Worm (Caenorhabditis elegans): Measurements from ENCODE around the gene clec-59.

The clec-59 gene

ce11 chrII:10447348-10448316 is 31.6 kb downstream of the clec-59 start, which contains the start of gene ZK673.2:
ZK673.2 (plus strand) TSS chrII:10448266.
- TF ChIP-seq mep-1 (tag; optimal IDR thresholded peaks at IDR 0.05) (no peak), mab-5 (tag; optimal IDR thresholded peaks at IDR 0.05) (no peak), sptf-1 (tag; optimal IDR thresholded peaks at IDR 0.05) (no peak), lin-13 (tag; optimal IDR thresholded peaks at IDR 0.05) (no peak), nhr-12 (tag; optimal IDR thresholded peaks at IDR 0.05) (no peak), unc-62 (GFP tag; optimal IDR thresholded peaks at IDR 0.05) (no peak), sem-2 (GFP tag; optimal IDR thresholded peaks at IDR 0.05) (no peak), unc-39 (tag; optimal IDR thresholded peaks at IDR 0.05) (no peak), lsy-2 (tag; optimal IDR thresholded peaks at IDR 0.05) (no peak), cnd-1 (tag; optimal IDR thresholded peaks at IDR 0.05) (no peak), nhr-28 (tag; optimal IDR thresholded peaks at IDR 0.05) (no peak), ceh-83 (GFP tag; optimal IDR thresholded peaks at IDR 0.05) (no peak), ceh-43 (GFP tag; optimal IDR thresholded peaks at IDR 0.05) (no peak), lin-32 (GFP tag; optimal IDR thresholded peaks at IDR 0.05) (no peak), pha-4 (tag; optimal IDR thresholded peaks at IDR 0.05) (no peak), elt-1 (tag; optimal IDR thresholded peaks at IDR 0.05; ENCODE audit: borderline replicate concordance, insufficient read depth) (no peak), mls-2 (tag; optimal IDR thresholded peaks at IDR 0.05) (no peak), flh-1 (GFP tag; optimal IDR thresholded peaks at IDR 0.05) (no peak), snpc-4 (tag; optimal IDR thresholded peaks at IDR 0.05) (no peak)

- TF ChIP-seq mep-1 (tag; optimal IDR thresholded peaks at IDR 0.05) (no peak), unc-62 (GFP tag; optimal IDR thresholded peaks at IDR 0.05) (no peak), tbx-8 (GFP tag; optimal IDR thresholded peaks at IDR 0.05) (no peak), snpc-4 (tag; optimal IDR thresholded peaks at IDR 0.05) (no peak), ceh-39 (tag; optimal IDR thresholded peaks at IDR 0.05) (no peak), pha-4 (tag; optimal IDR thresholded peaks at IDR 0.05) (no peak), nhr-237 (tag; optimal IDR thresholded peaks at IDR 0.05) (no peak), lin-32 (GFP tag; optimal IDR thresholded peaks at IDR 0.05) (no peak), ceh-43 (GFP tag; optimal IDR thresholded peaks at IDR 0.05) (no peak), unc-39 (tag; optimal IDR thresholded peaks at IDR 0.05) (no peak)
Observed at ce11 chrII:10446814-10447213, 32.4 kb downstream of the clec-59 start.

ce11 chrII:10446300-10446699 is 32.9 kb downstream of the clec-59 start:
- TF ChIP-seq lin-32 (GFP tag; optimal IDR thresholded peaks at IDR 0.05) (no peak), nhr-237 (tag; optimal IDR thresholded peaks at IDR 0.05) (no peak), pha-4 (tag; optimal IDR thresholded peaks at IDR 0.05) (no peak), lin-13 (tag; optimal IDR thresholded peaks at IDR 0.05) (no peak), zip-8 (tag; optimal IDR thresholded peaks at IDR 0.05) (no peak), M03D4.4 (tag; optimal IDR thresholded peaks at IDR 0.05) (no peak), sptf-1 (tag; optimal IDR thresholded peaks at IDR 0.05) (no peak), unc-120 (tag; optimal IDR thresholded peaks at IDR 0.05; ENCODE audit: poor library complexity, severe bottlenecking) (no peak), mab-5 (tag; optimal IDR thresholded peaks at IDR 0.05) (no peak), cnd-1 (tag; optimal IDR thresholded peaks at IDR 0.05) (no peak), flh-1 (GFP tag; optimal IDR thresholded peaks at IDR 0.05) (no peak), snpc-4 (tag; optimal IDR thresholded peaks at IDR 0.05) (no peak), elt-3 (tag; optimal IDR thresholded peaks at IDR 0.05) (no peak), hlh-1 (tag; optimal IDR thresholded peaks at IDR 0.05) (no peak), elt-1 (tag; optimal IDR thresholded peaks at IDR 0.05; ENCODE audit: borderline replicate concordance, insufficient read depth) (no peak), ceh-83 (GFP tag; optimal IDR thresholded peaks at IDR 0.05) (no peak)

- TF ChIP-seq lsy-2 (tag; optimal IDR thresholded peaks at IDR 0.05), result no peak
- no peak for TF ChIP-seq nhr-12 (tag; optimal IDR thresholded peaks at IDR 0.05)
Observed at ce11 chrII:10445738-10446137, 33.5 kb downstream of the clec-59 start.

- TF ChIP-seq lsy-2 (tag; optimal IDR thresholded peaks at IDR 0.05), result peak; percentile 77
- TF ChIP-seq flh-1 (GFP tag; optimal IDR thresholded peaks at IDR 0.05), result no peak
Observed at ce11 chrII:10444971-10445707, 34.1 kb downstream of the clec-59 start.

Data from whole organism, mixed stage, embryonic.